Worm (Caenorhabditis elegans) whole organism, midembryonic: ENCODE data around the gene C06E1.1.

ENCODE experiments used
- T22C8.4 ChIP-seq: fragments of 200-800 bp; sonication (Bioruptor generic); IDR thresholded peaks from 2 replicates; pipeline ENCODE4 v1.3.6; 2022; ENCODE audit warnings: missing genetic modification characterization, missing compliant biosample characterization
- cog-1 ChIP-seq: sonication (generic microtip); optimal IDR thresholded peaks from 2 replicates; lab custom pipeline; 2016; ENCODE audit warnings: missing genetic modification characterization, missing compliant biosample characterization
- flt-1 ChIP-seq: fragments of 200-800 bp; sonication (Bioruptor generic); IDR thresholded peaks from 2 replicates; pipeline ENCODE4 v1.3.6; 2022; ENCODE audit warnings: missing genetic modification characterization, missing compliant biosample characterization
- klf-2 ChIP-seq: fragments of 200-800 bp; sonication (Bioruptor generic); conservative IDR thresholded peaks from 2 replicates; pipeline ENCODE4 v1.3.6; 2022; ENCODE audit warnings: missing genetic modification reagents, missing genetic modification characterization, missing compliant biosample characterization
- med-1 ChIP-seq: sonication (generic microtip); optimal IDR thresholded peaks from 2 replicates; lab custom pipeline; 2017; ENCODE audit warnings: missing genetic modification characterization, mild to moderate bottlenecking, missing compliant biosample characterization, antibody characterized with exemption, missing genetic modification reagents; ENCODE audit not compliant: insufficient read depth
- ref-1 ChIP-seq: fragments of 200-800 bp; sonication (Bioruptor generic); conservative IDR thresholded peaks from 2 replicates; pipeline ENCODE4 v1.3.6; 2022; ENCODE audit warnings: missing genetic modification reagents, missing genetic modification characterization, missing compliant biosample characterization
- tab-1 ChIP-seq: fragments of 200-800 bp; sonication (Bioruptor generic); IDR thresholded peaks from 2 replicates; pipeline ENCODE4 v1.3.6; 2022; ENCODE audit warnings: missing genetic modification characterization, missing compliant biosample characterization
- ztf-23 ChIP-seq: fragments of 200-800 bp; sonication (Bioruptor generic); IDR thresholded peaks from 2 replicates; pipeline ENCODE4 v1.3.6; 2022; ENCODE audit warnings: missing genetic modification reagents, missing genetic modification characterization, missing compliant biosample characterization
- ztf-29 ChIP-seq: fragments of 200-800 bp; sonication (Bioruptor generic); IDR thresholded peaks from 2 replicates; pipeline ENCODE4 v1.3.6; 2022; ENCODE audit warnings: missing genetic modification reagents, missing genetic modification characterization, missing compliant biosample characterization

Gene C06E1.1

ce11 chrIII:8575359-8576101 is 30.1 kb upstream of the C06E1.1 start:
- no peak for TF ChIP-seq cog-1 (tag; lab: Kevin White, UChicago)
- no peak for TF ChIP-seq ref-1
- no peak for TF ChIP-seq flt-1 (GFP tag; lab: Robert Waterston, UW)
- no peak for TF ChIP-seq klf-2
- no peak for TF ChIP-seq ztf-23 (GFP tag; lab: Robert Waterston, UW)
- no peak for TF ChIP-seq med-1 (GFP tag; lab: Kevin White, UChicago)
- no peak for TF ChIP-seq tab-1 (GFP tag; lab: Robert Waterston, UW)
- no peak for TF ChIP-seq T22C8.4 (GFP tag; lab: Robert Waterston, UW)
- TF ChIP-seq ztf-29 (GFP tag; lab: Robert Waterston, UW) = no peak

ce11 chrIII:8577534-8577933 is 28.1 kb upstream of the C06E1.1 start:
- TF ChIP-seq klf-2 (no peak), med-1 (GFP tag; lab: Kevin White, UChicago) (no peak), ref-1 (no peak), tab-1 (GFP tag; lab: Robert Waterston, UW) (no peak), ztf-23 (GFP tag; lab: Robert Waterston, UW) (no peak), cog-1 (tag; lab: Kevin White, UChicago) (no peak), T22C8.4 (GFP tag; lab: Robert Waterston, UW) (no peak), flt-1 (GFP tag; lab: Robert Waterston, UW) (no peak), ztf-29 (GFP tag; lab: Robert Waterston, UW) (no peak)

DNA sequence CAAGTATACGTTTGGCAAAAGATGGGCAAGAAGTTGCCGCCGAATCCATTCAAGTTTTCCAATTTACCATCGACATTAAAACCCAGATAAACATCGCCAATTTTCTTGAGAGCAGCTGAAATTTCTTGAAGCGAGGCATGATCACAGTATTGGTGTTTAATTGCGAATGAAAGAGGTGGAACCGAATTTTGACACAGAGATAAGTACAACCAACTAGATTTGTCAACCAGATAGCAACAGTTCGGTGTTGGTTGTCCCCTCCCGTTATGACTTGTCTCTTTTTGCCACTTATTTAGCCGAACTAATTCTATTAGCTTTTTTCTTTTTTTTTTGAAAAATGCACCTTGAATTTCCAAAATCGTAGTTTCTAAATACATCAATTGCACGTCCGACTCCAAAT is 27.3 kb upstream of the C06E1.1 start:
- TF ChIP-seq ztf-29 (GFP tag; lab: Robert Waterston, UW) = no peak
- no peak for TF ChIP-seq ztf-23 (GFP tag; lab: Robert Waterston, UW)

DNA sequence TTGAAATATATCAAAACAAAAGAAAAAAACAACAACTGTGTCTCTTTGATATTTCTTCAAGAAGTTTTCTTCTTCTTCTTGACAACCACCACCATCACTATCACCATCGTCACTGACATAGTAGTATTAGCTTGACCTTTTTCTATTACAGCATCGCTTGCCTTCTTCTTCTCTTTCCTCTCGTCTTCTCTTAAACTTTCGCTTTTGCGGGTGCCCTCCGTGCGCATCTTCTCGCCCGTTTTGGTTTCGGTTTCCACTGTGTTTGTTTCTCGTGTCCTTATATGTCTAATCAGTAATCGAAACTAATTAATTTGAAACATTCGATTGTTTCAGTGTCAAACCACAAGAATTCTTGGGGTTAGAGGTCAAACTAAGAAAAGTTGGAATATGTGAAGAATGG is 26.3 kb upstream of the C06E1.1 start:
- TF ChIP-seq cog-1 (tag; lab: Kevin White, UChicago) = no peak
- no peak for TF ChIP-seq tab-1 (GFP tag; lab: Robert Waterston, UW)
- TF ChIP-seq med-1 (GFP tag; lab: Kevin White, UChicago) = no peak
- no peak for TF ChIP-seq klf-2
- TF ChIP-seq ztf-29 (GFP tag; lab: Robert Waterston, UW) = no peak

ce11 chrIII:8580802-8581201 is 24.8 kb upstream of the C06E1.1 start, which contains the start of gene doxa-1:
doxa-1 (plus strand) TSS chrIII:8581102.
- TF ChIP-seq ztf-23 (GFP tag; lab: Robert Waterston, UW) (no peak), cog-1 (tag; lab: Kevin White, UChicago) (no peak), T22C8.4 (GFP tag; lab: Robert Waterston, UW) (no peak), ztf-29 (GFP tag; lab: Robert Waterston, UW) (no peak), tab-1 (GFP tag; lab: Robert Waterston, UW) (no peak)

- TF ChIP-seq T22C8.4 (GFP tag; lab: Robert Waterston, UW) (no peak), ztf-29 (GFP tag; lab: Robert Waterston, UW) (no peak), flt-1 (GFP tag; lab: Robert Waterston, UW) (no peak), tab-1 (GFP tag; lab: Robert Waterston, UW) (no peak), med-1 (GFP tag; lab: Kevin White, UChicago) (no peak), ref-1 (no peak), klf-2 (no peak), ztf-23 (GFP tag; lab: Robert Waterston, UW) (no peak), cog-1 (tag; lab: Kevin White, UChicago) (no peak)
Observed at ce11 chrIII:8588592-8589153, 17.0 kb upstream of the C06E1.1 start, which contains the start of gene glr-1. glr-1 (minus strand) TSS chrIII:8588642.

ce11 chrIII:8589195-8589594 is 16.4 kb upstream of the C06E1.1 start, which contains the start of gene fip-3:
fip-3 (minus strand) TSS chrIII:8589488.
- no peak for TF ChIP-seq ztf-29 (GFP tag; lab: Robert Waterston, UW)
- no peak for TF ChIP-seq klf-2
- no peak for TF ChIP-seq ztf-23 (GFP tag; lab: Robert Waterston, UW)
- TF ChIP-seq T22C8.4 (GFP tag; lab: Robert Waterston, UW) = no peak
- no peak for TF ChIP-seq cog-1 (tag; lab: Kevin White, UChicago)
- TF ChIP-seq med-1 (GFP tag; lab: Kevin White, UChicago) = no peak
- TF ChIP-seq ref-1 = no peak
- TF ChIP-seq flt-1 (GFP tag; lab: Robert Waterston, UW) = no peak
- TF ChIP-seq tab-1 (GFP tag; lab: Robert Waterston, UW) = no peak

DNA sequence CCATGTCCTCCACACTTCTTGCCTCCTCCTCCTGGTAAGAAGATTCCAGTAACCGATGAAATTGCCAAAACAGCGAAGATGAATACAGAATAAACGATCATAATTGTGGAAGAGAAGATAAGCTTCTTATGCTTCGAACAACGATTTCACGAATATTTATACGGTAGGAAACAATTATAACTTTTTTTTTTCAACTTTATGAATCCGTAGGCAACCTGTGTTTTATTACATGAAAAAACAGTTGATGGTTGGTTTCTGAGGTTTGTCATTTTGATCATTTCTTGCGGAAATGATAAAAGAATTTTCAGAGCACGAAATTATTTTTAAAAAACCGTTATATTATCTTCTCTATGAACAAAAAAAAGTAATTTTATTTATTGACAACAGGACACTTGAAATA is 14.8 kb upstream of the C06E1.1 start, which contains the start of gene fipr-16:
Gene fipr-16 (minus strand): TSS at position 101 of the 400 bp plus-strand sequence.
- TF ChIP-seq flt-1 (GFP tag; lab: Robert Waterston, UW) = no peak
- no peak for TF ChIP-seq ref-1
- no peak for TF ChIP-seq T22C8.4 (GFP tag; lab: Robert Waterston, UW)
- no peak for TF ChIP-seq ztf-29 (GFP tag; lab: Robert Waterston, UW)
- TF ChIP-seq ztf-23 (GFP tag; lab: Robert Waterston, UW) = no peak
- no peak for TF ChIP-seq med-1 (GFP tag; lab: Kevin White, UChicago)
- no peak for TF ChIP-seq klf-2

DNA sequence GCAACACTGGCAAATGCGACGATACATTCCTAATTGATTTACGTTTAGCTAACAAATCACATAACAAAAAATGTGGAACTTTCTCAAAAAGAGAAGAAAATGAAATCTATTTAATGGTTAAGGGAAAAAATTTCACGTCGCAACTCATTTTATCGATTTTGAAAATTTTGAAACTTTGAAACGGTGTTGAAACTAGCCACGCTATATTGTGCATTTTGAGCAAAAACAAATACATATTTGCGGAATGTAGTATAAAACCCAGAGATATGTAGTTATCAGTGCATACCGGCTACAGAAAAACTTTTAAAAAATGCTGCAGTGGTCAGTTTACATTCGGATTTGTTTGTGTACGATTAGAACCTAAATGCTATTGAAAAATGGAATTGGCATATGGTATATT is 12.0 kb upstream of the C06E1.1 start, which contains the start of gene C06E1.7:
Gene C06E1.7 (minus strand): TSS at position 101 of the 400 bp plus-strand sequence.
- TF ChIP-seq ref-1 = no peak
- TF ChIP-seq ztf-29 (GFP tag; lab: Robert Waterston, UW) = no peak
- TF ChIP-seq tab-1 (GFP tag; lab: Robert Waterston, UW) = no peak
- TF ChIP-seq T22C8.4 (GFP tag; lab: Robert Waterston, UW) = no peak
- no peak for TF ChIP-seq flt-1 (GFP tag; lab: Robert Waterston, UW)
- no peak for TF ChIP-seq med-1 (GFP tag; lab: Kevin White, UChicago)
- TF ChIP-seq klf-2 = no peak
- TF ChIP-seq ztf-23 (GFP tag; lab: Robert Waterston, UW) = no peak
- no peak for TF ChIP-seq cog-1 (tag; lab: Kevin White, UChicago)
